Worm (Caenorhabditis elegans) whole organism, L2 larva: Measurements from ENCODE around the gene pro-3.

Experiments
- C34F6.9 ChIP-seq: fragments of 150-350 bp; optimal IDR thresholded peaks from 2 replicates; lab custom pipeline; 2014; ENCODE audit warnings: missing biosample characterization, missing genetic modification characterization
- F13H6.1 ChIP-seq: sonication (generic microtip); optimal IDR thresholded peaks from 2 replicates; lab custom pipeline; 2016; ENCODE audit warnings: missing genetic modification characterization, missing compliant biosample characterization
- ZK546.5 ChIP-seq: sonication (generic microtip); optimal IDR thresholded peaks from 2 replicates; lab custom pipeline; 2017; ENCODE audit warnings: missing biosample characterization, missing genetic modification characterization
- alr-1 ChIP-seq: fragments of 150-350 bp; optimal IDR thresholded peaks from 2 replicates; lab custom pipeline; 2014; ENCODE audit warnings: missing biosample characterization, missing genetic modification characterization
- blmp-1 ChIP-seq: sonication (generic microtip); optimal IDR thresholded peaks from 2 replicates; lab custom pipeline; 2017; ENCODE audit warnings: missing genetic modification characterization, mild to moderate bottlenecking, missing compliant biosample characterization, antibody characterized with exemption, moderate library complexity; ENCODE audit not compliant: insufficient read depth
- ceh-16 ChIP-seq: fragments of 150-350 bp; optimal IDR thresholded peaks from 2 replicates; lab custom pipeline; 2014; ENCODE audit warnings: missing biosample characterization, missing genetic modification characterization
- ceh-82 ChIP-seq: fragments of 150-350 bp; optimal IDR thresholded peaks from 2 replicates; lab custom pipeline; 2014; ENCODE audit warnings: missing biosample characterization, missing genetic modification characterization
- crh-2 ChIP-seq: sonication (generic microtip); optimal IDR thresholded peaks from 2 replicates; lab custom pipeline; 2017; ENCODE audit warnings: missing biosample characterization, missing genetic modification characterization
- dmd-4 ChIP-seq: sonication (generic microtip); optimal IDR thresholded peaks from 2 replicates; lab custom pipeline; 2017; ENCODE audit warnings: missing biosample characterization, missing genetic modification characterization
- egl-27 ChIP-seq: sonication (generic microtip); optimal IDR thresholded peaks from 3 replicates; lab custom pipeline; 2017; ENCODE audit warnings: missing biosample characterization, missing genetic modification reagents, missing genetic modification characterization
- elt-1 ChIP-seq: fragments of 150-350 bp; optimal IDR thresholded peaks from 2 replicates; lab custom pipeline; 2014; ENCODE audit warnings: missing biosample characterization, missing genetic modification characterization
- elt-3 ChIP-seq: sonication (generic microtip); optimal IDR thresholded peaks from 2 replicates; lab custom pipeline; 2017; ENCODE audit warnings: missing biosample characterization, missing genetic modification characterization
- fos-1 ChIP-seq: fragments of 150-350 bp; optimal IDR thresholded peaks from 2 replicates; lab custom pipeline; 2014; ENCODE audit warnings: missing biosample characterization, missing genetic modification characterization
- gmeb-1 ChIP-seq: fragments of 150-350 bp; optimal IDR thresholded peaks from 2 replicates; lab custom pipeline; 2014; ENCODE audit warnings: missing biosample characterization, missing genetic modification characterization
- lin-11 ChIP-seq: fragments of 150-350 bp; sonication (generic microtip); optimal IDR thresholded peaks from 2 replicates; lab custom pipeline; 2014; ENCODE audit warnings: missing biosample characterization, missing genetic modification characterization, inconsistent platforms, mixed read lengths
- lin-39 ChIP-seq: fragments of 150-350 bp; optimal IDR thresholded peaks from 2 replicates; lab custom pipeline; 2014; ENCODE audit warnings: missing biosample characterization, missing genetic modification reagents, missing genetic modification characterization
- lsy-2 ChIP-seq, 2 experiments: fragments of 150-350 bp in 1 of 2; sonication (generic microtip) in 1 of 2; optimal IDR thresholded peaks; 2 replicates each; lab custom pipeline; 2014 to 2017; ENCODE audit warnings: missing biosample characterization in 2 of 2, missing genetic modification characterization in 2 of 2
- mab-5 ChIP-seq: fragments of 150-350 bp; optimal IDR thresholded peaks from 2 replicates; lab custom pipeline; 2014; ENCODE audit warnings: missing biosample characterization, missing genetic modification characterization
- mbf-1 ChIP-seq: sonication (generic microtip); optimal IDR thresholded peaks from 2 replicates; lab custom pipeline; 2017; ENCODE audit warnings: missing biosample characterization, missing genetic modification characterization
- nhr-10 ChIP-seq: sonication (generic microtip); optimal IDR thresholded peaks from 2 replicates; lab custom pipeline; 2017; ENCODE audit warnings: missing biosample characterization, missing genetic modification characterization
- nhr-12 ChIP-seq: fragments of 150-350 bp; optimal IDR thresholded peaks from 2 replicates; lab custom pipeline; 2014; ENCODE audit warnings: missing biosample characterization, missing genetic modification characterization
- nhr-129 ChIP-seq: fragments of 150-350 bp; optimal IDR thresholded peaks from 2 replicates; lab custom pipeline; 2014; ENCODE audit warnings: missing biosample characterization, missing genetic modification characterization
- nhr-23 ChIP-seq: fragments of 150-350 bp; optimal IDR thresholded peaks from 2 replicates; lab custom pipeline; 2014; ENCODE audit warnings: missing biosample characterization, missing genetic modification reagents, missing genetic modification characterization
- nhr-237 ChIP-seq: fragments of 150-350 bp; optimal IDR thresholded peaks from 2 replicates; lab custom pipeline; 2014; ENCODE audit warnings: missing biosample characterization, missing genetic modification characterization
- nhr-25 ChIP-seq: fragments of 150-350 bp; sonication (generic microtip); optimal IDR thresholded peaks from 3 replicates; lab custom pipeline; 2014; ENCODE audit warnings: missing biosample characterization, missing genetic modification characterization
- nhr-6 ChIP-seq: fragments of 150-350 bp; optimal IDR thresholded peaks from 2 replicates; lab custom pipeline; 2014; ENCODE audit warnings: missing biosample characterization, missing genetic modification characterization
- nhr-77 ChIP-seq: fragments of 150-350 bp; optimal IDR thresholded peaks from 2 replicates; lab custom pipeline; 2014; ENCODE audit warnings: missing biosample characterization, missing genetic modification characterization
- peb-1 ChIP-seq: fragments of 150-350 bp; optimal IDR thresholded peaks from 2 replicates; lab custom pipeline; 2014; ENCODE audit warnings: missing biosample characterization, missing genetic modification characterization
- sem-4 ChIP-seq: fragments of 150-350 bp; optimal IDR thresholded peaks from 2 replicates; lab custom pipeline; 2014; ENCODE audit warnings: missing biosample characterization, missing genetic modification reagents, missing genetic modification characterization
- skn-1 ChIP-seq: sonication (generic microtip); optimal IDR thresholded peaks from 2 replicates; lab custom pipeline; 2017; ENCODE audit warnings: missing biosample characterization, missing genetic modification characterization
- sma-3 ChIP-seq: sonication (generic microtip); optimal IDR thresholded peaks from 2 replicates; lab custom pipeline; 2016; ENCODE audit warnings: missing genetic modification reagents, missing genetic modification characterization, missing compliant biosample characterization
- sma-9 ChIP-seq, 2 experiments: fragments of 150-350 bp in 1 of 2; sonication (generic microtip) in 1 of 2; optimal IDR thresholded peaks; 2 replicates each; lab custom pipeline; 2014 to 2016; ENCODE audit warnings: missing genetic modification characterization in 2 of 2, mild to moderate bottlenecking in 1 of 2, missing biosample characterization in 1 of 2, missing compliant biosample characterization in 1 of 2, missing genetic modification reagents in 1 of 2, moderate library complexity in 1 of 2
- unc-39 ChIP-seq: fragments of 150-350 bp; optimal IDR thresholded peaks from 2 replicates; lab custom pipeline; 2014; ENCODE audit warnings: missing biosample characterization, missing genetic modification characterization
- unc-55 ChIP-seq: fragments of 150-350 bp; sonication (generic microtip); optimal IDR thresholded peaks from 3 replicates; lab custom pipeline; 2014; ENCODE audit warnings: missing biosample characterization, missing genetic modification reagents, missing genetic modification characterization
- unc-62 ChIP-seq: fragments of 150-350 bp; optimal IDR thresholded peaks from 2 replicates; lab custom pipeline; 2014; ENCODE audit warnings: missing biosample characterization, missing genetic modification reagents, missing genetic modification characterization
- ztf-1 ChIP-seq: fragments of 200-800 bp; sonication (Bioruptor generic); conservative IDR thresholded peaks from 2 replicates; pipeline ENCODE4 v1.3.6; 2022; ENCODE audit warnings: missing genetic modification characterization, missing compliant biosample characterization
- ztf-11 ChIP-seq: sonication (generic microtip); optimal IDR thresholded peaks from 2 replicates; lab custom pipeline; 2017; ENCODE audit warnings: missing biosample characterization, missing genetic modification characterization

The pro-3 gene

DNA sequence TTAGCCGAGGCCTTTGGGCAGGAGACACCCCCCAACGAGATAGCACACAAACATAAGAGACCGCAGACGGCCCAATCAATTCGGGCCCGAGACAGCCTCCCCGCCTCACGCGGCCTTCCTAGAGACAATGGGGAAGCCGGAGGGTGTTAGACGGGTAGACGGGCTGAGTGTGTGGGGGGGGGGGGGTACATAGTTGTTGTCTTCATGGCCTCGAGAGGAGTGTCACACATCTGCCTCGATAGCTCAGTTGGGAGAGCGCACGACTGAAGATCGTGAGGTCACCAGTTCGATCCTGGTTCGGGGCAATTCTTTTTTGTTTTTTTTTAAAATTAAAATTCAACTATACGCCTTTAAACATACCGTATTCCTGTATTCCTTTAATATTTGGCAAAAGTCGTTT is 7.6 kb upstream of the pro-3 start (continued):
- TF ChIP-seq peb-1 (tag; lab: Kevin White, UChicago) (no peak), egl-27 (tag; lab: Kevin White, UChicago) (peak; percentile 43), mab-5 (tag; lab: Kevin White, UChicago) (peak; percentile 44), sma-9 (GFP tag; optimal IDR thresholded peaks at IDR 0.05; lab: Kevin White, UChicago) (no peak), sma-9 (tag; optimal IDR thresholded peaks at IDR 0.05; lab: Kevin White, UChicago) (no peak), lin-11 (tag; lab: Kevin White, UChicago) (peak; percentile 37), lsy-2 (tag; optimal IDR thresholded peaks at IDR 0.05; lab: Kevin White, UChicago) (peak; percentile 26 to 58), nhr-25 (peak; percentile 30), ZK546.5 (no peak), crh-2 (peak; percentile 50), nhr-237 (tag; lab: Kevin White, UChicago) (no peak), skn-1 (no peak), blmp-1 (no peak), ztf-11 (tag; lab: Kevin White, UChicago) (no peak), ceh-16 (tag; lab: Kevin White, UChicago) (no peak), lin-39 (tag; lab: Kevin White, UChicago) (no peak), nhr-10 (tag; lab: Kevin White, UChicago) (no peak), mbf-1 (tag; lab: Kevin White, UChicago) (no peak)

DNA sequence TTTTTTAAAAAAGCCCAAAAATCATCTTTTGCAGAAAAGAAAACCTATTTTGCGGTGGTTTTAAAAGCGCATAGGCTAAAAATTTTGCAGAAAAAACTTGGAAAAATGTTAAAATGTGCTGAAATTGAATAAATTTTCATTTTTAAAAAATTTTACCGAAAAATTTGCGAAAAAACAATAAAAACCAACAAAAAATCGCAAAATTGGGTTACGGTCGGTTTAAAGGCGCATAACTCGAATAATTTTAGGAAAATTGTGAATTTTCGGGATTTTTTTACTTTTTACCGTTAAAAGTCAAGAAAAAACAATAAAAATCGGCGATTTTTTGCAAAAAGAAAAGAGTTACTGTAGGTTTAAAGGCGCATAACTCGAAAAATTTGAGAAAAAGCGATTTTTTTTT is 7.0 kb upstream of the pro-3 start:
- TF ChIP-seq sma-9 (GFP tag; optimal IDR thresholded peaks at IDR 0.05; lab: Kevin White, UChicago) (no peak), sma-9 (tag; optimal IDR thresholded peaks at IDR 0.05; lab: Kevin White, UChicago) (no peak), unc-55 (GFP tag; lab: Kevin White, UChicago) (no peak), unc-39 (tag; lab: Kevin White, UChicago) (no peak), crh-2 (no peak), sem-4 (tag; lab: Kevin White, UChicago) (no peak), ztf-1 (GFP tag; lab: Robert Waterston, UW) (no peak), nhr-129 (no peak), unc-62 (no peak), lsy-2 (tag; optimal IDR thresholded peaks at IDR 0.05; lab: Kevin White, UChicago) (no peak), ZK546.5 (no peak)

DNA sequence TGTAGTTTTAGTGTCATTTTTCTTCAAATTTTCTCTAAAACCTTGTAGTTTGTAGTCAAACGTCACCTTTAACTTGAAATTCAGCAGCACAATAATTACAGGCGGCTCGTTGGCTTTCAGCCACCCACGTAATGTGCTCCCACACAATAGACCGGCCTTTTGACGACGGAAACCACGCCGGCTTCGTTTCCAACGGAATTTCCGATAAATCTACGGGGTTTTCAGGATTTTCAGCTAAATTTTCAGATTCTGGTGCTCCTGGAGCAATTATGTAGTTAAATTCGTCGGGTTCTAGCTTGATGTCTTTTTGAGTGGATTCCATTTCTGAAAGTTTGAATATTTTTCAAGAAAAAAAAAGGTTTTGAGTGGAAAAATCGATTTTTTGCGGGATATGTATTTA is 6.4 kb upstream of the pro-3 start, which contains the start of gene bed-1:
Gene bed-1 (minus strand): TSS at position 337 of the 400 bp plus-strand sequence.
- TF ChIP-seq elt-3 (tag; lab: Kevin White, UChicago) (no peak), sma-3 (GFP tag; lab: Kevin White, UChicago) (no peak), C34F6.9 (tag; lab: Kevin White, UChicago) (no peak), fos-1 (tag; lab: Kevin White, UChicago) (no peak), F13H6.1 (tag; lab: Kevin White, UChicago) (no peak), nhr-6 (tag; lab: Kevin White, UChicago) (no peak), mbf-1 (tag; lab: Kevin White, UChicago) (no peak), ceh-82 (tag; lab: Kevin White, UChicago) (no peak), lin-39 (tag; lab: Kevin White, UChicago) (no peak), dmd-4 (tag; lab: Kevin White, UChicago) (no peak), alr-1 (tag; lab: Kevin White, UChicago) (no peak), lin-11 (tag; lab: Kevin White, UChicago) (no peak), nhr-237 (tag; lab: Kevin White, UChicago) (no peak), nhr-23 (no peak), ztf-11 (tag; lab: Kevin White, UChicago) (no peak), nhr-77 (tag; lab: Kevin White, UChicago) (no peak), peb-1 (tag; lab: Kevin White, UChicago) (no peak), blmp-1 (no peak), elt-1 (tag; lab: Kevin White, UChicago) (no peak), crh-2 (no peak)

ce11 chrV:19120743-19121642 is 2.8 kb upstream of the pro-3 start:
- TF ChIP-seq C34F6.9 (tag; lab: Kevin White, UChicago) (no peak), lin-11 (tag; lab: Kevin White, UChicago) (no peak), fos-1 (tag; lab: Kevin White, UChicago) (no peak), gmeb-1 (tag; lab: Kevin White, UChicago) (no peak), nhr-12 (tag; lab: Kevin White, UChicago) (no peak), crh-2 (no peak)
